Worm (Caenorhabditis elegans) whole organism, L2 larva: Measurements from ENCODE around the gene nhr-252.

ENCODE experiments used
- Y55F3AM.14 ChIP-seq: fragments of 200-800 bp; sonication (Bioruptor generic); optimal IDR thresholded peaks from 2 replicates; lab custom pipeline; 2018; ENCODE audit warnings: mild to moderate bottlenecking, missing genetic modification characterization, missing compliant biosample characterization
- aly-2 ChIP-seq: fragments of 150-350 bp; optimal IDR thresholded peaks from 2 replicates; lab custom pipeline; 2014; ENCODE audit warnings: missing biosample characterization, missing genetic modification characterization
- ama-1 ChIP-seq: fragments of 150-350 bp; optimal IDR thresholded peaks from 2 replicates; lab custom pipeline; 2018; ENCODE audit warnings: inconsistent platforms
- elt-3 ChIP-seq: sonication (generic microtip); optimal IDR thresholded peaks from 2 replicates; lab custom pipeline; 2017; ENCODE audit warnings: missing biosample characterization, missing genetic modification characterization
- lin-13 ChIP-seq: fragments of 150-350 bp; optimal IDR thresholded peaks from 2 replicates; lab custom pipeline; 2014; ENCODE audit warnings: missing biosample characterization, missing genetic modification reagents, missing genetic modification characterization
- nhr-10 ChIP-seq: sonication (generic microtip); optimal IDR thresholded peaks from 2 replicates; lab custom pipeline; 2017; ENCODE audit warnings: missing biosample characterization, missing genetic modification characterization
- skn-1 ChIP-seq: sonication (generic microtip); optimal IDR thresholded peaks from 2 replicates; lab custom pipeline; 2017; ENCODE audit warnings: missing biosample characterization, missing genetic modification characterization
- sma-3 ChIP-seq: sonication (generic microtip); optimal IDR thresholded peaks from 2 replicates; lab custom pipeline; 2016; ENCODE audit warnings: missing genetic modification reagents, missing genetic modification characterization, missing compliant biosample characterization
- ztf-11 ChIP-seq: sonication (generic microtip); optimal IDR thresholded peaks from 2 replicates; lab custom pipeline; 2017; ENCODE audit warnings: missing biosample characterization, missing genetic modification characterization

DNA sequence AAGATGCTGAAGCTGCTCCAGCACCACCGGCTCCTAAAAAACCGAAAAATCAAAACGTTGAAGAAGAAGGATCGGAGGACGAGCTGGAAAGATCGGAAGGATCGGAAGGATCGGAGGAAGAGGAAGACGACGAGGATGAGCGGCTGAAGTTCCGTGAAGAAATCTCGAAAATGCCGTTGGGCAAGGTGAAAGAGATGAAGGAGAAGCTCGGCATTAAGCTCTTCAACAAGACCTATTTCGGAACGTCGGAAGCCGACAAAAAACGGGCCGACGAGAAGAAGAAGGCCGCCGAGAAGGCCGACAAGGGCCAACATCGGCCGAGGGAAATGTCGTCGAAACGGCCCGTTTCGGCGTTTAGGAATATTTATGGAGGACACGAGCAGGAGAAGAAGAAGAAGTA, 43.1 kb upstream of the nhr-252 start:
- TF ChIP-seq skn-1 (tag; lab: Kevin White, UChicago) (no peak), ztf-11 (tag; lab: Kevin White, UChicago) (no peak), ama-1 (lab: Kevin White, UChicago) (no peak), lin-13 (GFP tag; lab: Kevin White, UChicago) (no peak), nhr-10 (tag; lab: Kevin White, UChicago) (no peak), sma-3 (GFP tag; lab: Kevin White, UChicago) (no peak), elt-3 (tag; lab: Kevin White, UChicago) (no peak), aly-2 (tag; lab: Kevin White, UChicago) (no peak), Y55F3AM.14 (GFP tag; lab: Kevin White, UChicago) (no peak)
